Worm (Caenorhabditis elegans): ENCODE data around the gene col-172.

- TF ChIP-seq nfya-1 (tag; optimal IDR thresholded peaks at IDR 0.05), result no peak
- TF ChIP-seq che-1 (tag; optimal IDR thresholded peaks at IDR 0.05), result no peak
- TF ChIP-seq madf-2 (tag; optimal IDR thresholded peaks at IDR 0.05), result no peak
- TF ChIP-seq ref-2 (tag; optimal IDR thresholded peaks at IDR 0.05), result no peak
- TF ChIP-seq hlh-8 (tag; optimal IDR thresholded peaks at IDR 0.05), result no peak
- no peak for TF ChIP-seq pax-1 (tag; optimal IDR thresholded peaks at IDR 0.05)
- no peak for TF ChIP-seq nhr-232 (tag; optimal IDR thresholded peaks at IDR 0.05)
- no peak for TF ChIP-seq hlh-30 (tag; optimal IDR thresholded peaks at IDR 0.05; ENCODE audit: insufficient read depth)
- TF ChIP-seq pha-2 (tag; optimal IDR thresholded peaks at IDR 0.05), result no peak
- TF ChIP-seq unc-55 (GFP tag; optimal IDR thresholded peaks at IDR 0.05), result no peak
- no peak for TF ChIP-seq ceh-34 (tag; optimal IDR thresholded peaks at IDR 0.05)
- no peak for TF ChIP-seq pqm-1 (tag; optimal IDR thresholded peaks at IDR 0.05)
- TF ChIP-seq pha-4 (tag; optimal IDR thresholded peaks at IDR 0.05), result no peak
- no peak for TF ChIP-seq pat-9 (tag; optimal IDR thresholded peaks at IDR 0.05)
Observed at ce11 chrX:6656770-6657169, 15.8 kb upstream of the col-172 start.

Data from whole organism, late embryonic.